Fruit fly (Drosophila melanogaster) whole organism, embryonic: ENCODE results near the gene CG15144.

Experiments used
- ATbp ChIP-seq: fragments of 200-800 bp; sonication (Bioruptor generic); optimal IDR thresholded peaks from 2 replicates; lab custom pipeline; 2017; ENCODE audit warnings: missing biosample characterization, mild to moderate bottlenecking, missing genetic modification characterization, missing genetic modification reagents
- Asciz ChIP-seq: fragments of 200-800 bp; sonication (Bioruptor generic); optimal IDR thresholded peaks from 2 replicates; lab custom pipeline; 2017; ENCODE audit warnings: missing biosample characterization, mild to moderate bottlenecking, missing genetic modification characterization, missing genetic modification reagents
- Bgb ChIP-seq: fragments of 200-800 bp; sonication (Bioruptor generic); IDR thresholded peaks from 2 replicates; pipeline ENCODE4 v1.3.6; 2022; ENCODE audit warnings: missing biosample characterization, missing genetic modification characterization; ENCODE audit not compliant: partially characterized antibody
- CG14710 ChIP-seq: fragments of 200-800 bp; sonication (Bioruptor generic); optimal IDR thresholded peaks from 3 replicates; lab custom pipeline; 2019; ENCODE audit warnings: missing biosample characterization, mild to moderate bottlenecking, missing genetic modification characterization, moderate library complexity
- CG15269 ChIP-seq: fragments of 200-800 bp; sonication (Bioruptor generic); optimal IDR thresholded peaks from 2 replicates; lab custom pipeline; 2018; ENCODE audit warnings: missing biosample characterization, mild to moderate bottlenecking, missing genetic modification characterization, moderate library complexity
- CG1602 ChIP-seq: fragments of 200-800 bp; sonication (Bioruptor generic); optimal IDR thresholded peaks from 3 replicates; lab custom pipeline; 2016; ENCODE audit warnings: missing biosample characterization, missing genetic modification characterization
- CG1603 ChIP-seq: fragments of 200-800 bp; sonication (Bioruptor generic); optimal IDR thresholded peaks from 2 replicates; lab custom pipeline; 2019; ENCODE audit warnings: missing biosample characterization, mild to moderate bottlenecking, missing genetic modification characterization, moderate library complexity
- CG16815 ChIP-seq: fragments of 200-800 bp; sonication (Bioruptor generic); optimal IDR thresholded peaks from 3 replicates; lab custom pipeline; 2017; ENCODE audit warnings: missing biosample characterization, mild to moderate bottlenecking, missing genetic modification characterization
- CG18262 ChIP-seq: fragments of 200-800 bp; optimal IDR thresholded peaks from 3 replicates; lab custom pipeline; 2019; ENCODE audit warnings: missing biosample characterization, mild to moderate bottlenecking, missing genetic modification characterization, moderate library complexity
- CG2889 ChIP-seq: fragments of 200-800 bp; sonication (Bioruptor generic); IDR thresholded peaks from 3 replicates; pipeline ENCODE4 v1.3.6; 2022; ENCODE audit warnings: missing biosample characterization, missing genetic modification characterization
- CG31441 ChIP-seq: fragments of 200-800 bp; sonication (Bioruptor generic); IDR thresholded peaks from 2 replicates; pipeline ENCODE4 v1.3.6; 2022; ENCODE audit warnings: missing biosample characterization, missing genetic modification characterization
- CG3163 ChIP-seq: fragments of 200-800 bp; sonication (Bioruptor generic); optimal IDR thresholded peaks from 3 replicates; lab custom pipeline; 2016; ENCODE audit warnings: missing biosample characterization, missing genetic modification characterization
- CG3407 ChIP-seq: fragments of 200-800 bp; sonication (Bioruptor generic); optimal IDR thresholded peaks from 2 replicates; lab custom pipeline; 2018; ENCODE audit warnings: missing biosample characterization, mild to moderate bottlenecking, missing genetic modification characterization
- CG4707 ChIP-seq: fragments of 200-800 bp; sonication (Bioruptor generic); optimal IDR thresholded peaks from 2 replicates; lab custom pipeline; 2018; ENCODE audit warnings: missing biosample characterization, mild to moderate bottlenecking, missing genetic modification characterization, moderate library complexity
- CG5245 ChIP-seq: fragments of 200-800 bp; sonication (Bioruptor generic); optimal IDR thresholded peaks from 3 replicates; lab custom pipeline; 2016; ENCODE audit warnings: missing biosample characterization, missing genetic modification characterization
- CG6791 ChIP-seq: fragments of 200-800 bp; sonication (Bioruptor generic); IDR thresholded peaks from 3 replicates; pipeline ENCODE4 v1.3.6; 2022; ENCODE audit warnings: missing biosample characterization, missing genetic modification characterization; ENCODE audit not compliant: partially characterized antibody
- CG8359 ChIP-seq: fragments of 200-800 bp; sonication (Bioruptor generic); optimal IDR thresholded peaks from 2 replicates; lab custom pipeline; 2017; ENCODE audit warnings: missing biosample characterization, mild to moderate bottlenecking, missing genetic modification characterization, borderline replicate concordance
- CG9932 ChIP-seq: fragments of 200-800 bp; sonication (Bioruptor generic); IDR thresholded peaks from 2 replicates; pipeline ENCODE4 v1.3.6; 2022; ENCODE audit warnings: missing biosample characterization, missing genetic modification characterization
- D19B ChIP-seq: fragments of 200-800 bp; sonication (Bioruptor generic); optimal IDR thresholded peaks from 2 replicates; lab custom pipeline; 2017; ENCODE audit warnings: missing biosample characterization, mild to moderate bottlenecking, missing genetic modification characterization
- Dp ChIP-seq: fragments of 200-800 bp; sonication (Bioruptor generic); optimal IDR thresholded peaks from 2 replicates; lab custom pipeline; 2018; ENCODE audit warnings: missing biosample characterization, mild to moderate bottlenecking, missing genetic modification characterization, moderate library complexity
- Ets65A ChIP-seq: fragments of 200-800 bp; sonication (Bioruptor generic); peaks from one replicate; lab custom pipeline; 2016; ENCODE audit warnings: missing biosample characterization, missing genetic modification characterization
- GATAe ChIP-seq: fragments of 200-800 bp; sonication (Bioruptor generic); conservative IDR thresholded peaks from 2 replicates; pipeline ENCODE4 v1.3.6; 2022; ENCODE audit warnings: missing biosample characterization, missing genetic modification characterization
- H2.0 ChIP-seq: fragments of 200-800 bp; sonication (Bioruptor generic); IDR thresholded peaks from 2 replicates; pipeline ENCODE4 v1.3.6; 2022; ENCODE audit warnings: missing biosample characterization, missing genetic modification characterization
- Kr ChIP-seq: fragments of 200-800 bp; sonication (Bioruptor generic); optimal IDR thresholded peaks from 2 replicates; lab custom pipeline; 2017; ENCODE audit warnings: missing biosample characterization, mild to moderate bottlenecking, missing genetic modification characterization
- Mrtf ChIP-seq: fragments of 200-800 bp; sonication (Bioruptor generic); IDR thresholded peaks from 3 replicates; pipeline ENCODE4 v1.3.6; 2022; ENCODE audit warnings: missing biosample characterization, missing genetic modification characterization
- Nf-YC ChIP-seq: fragments of 200-800 bp; optimal IDR thresholded peaks from 3 replicates; lab custom pipeline; 2019; ENCODE audit warnings: missing biosample characterization, mild to moderate bottlenecking, missing genetic modification characterization, moderate library complexity
- Pdp1 ChIP-seq, 2 experiments: fragments of 200-800 bp; sonication (Bioruptor generic); optimal IDR thresholded peaks; 3 replicates each; lab custom pipeline; 2016; ENCODE audit warnings: missing biosample characterization in 2 of 2, missing genetic modification characterization in 2 of 2, mild to moderate bottlenecking in 1 of 2, moderate library complexity in 1 of 2
- Ssrp ChIP-seq: fragments of 200-800 bp; sonication (Bioruptor generic); optimal IDR thresholded peaks from 2 replicates; lab custom pipeline; 2018; ENCODE audit warnings: missing biosample characterization, mild to moderate bottlenecking, missing genetic modification characterization, moderate library complexity
- Xbp1 ChIP-seq: fragments of 200-800 bp; sonication (Bioruptor generic); optimal IDR thresholded peaks from 3 replicates; lab custom pipeline; 2016; ENCODE audit warnings: missing biosample characterization, mild to moderate bottlenecking, missing genetic modification characterization
- ase ChIP-seq: fragments of 200-800 bp; sonication (Bioruptor generic); IDR thresholded peaks from 3 replicates; pipeline ENCODE4 v1.3.6; 2022; ENCODE audit warnings: missing biosample characterization, missing genetic modification characterization
- ash1 ChIP-seq: fragments of 200-800 bp; sonication (Bioruptor generic); optimal IDR thresholded peaks from 2 replicates; lab custom pipeline; 2018; ENCODE audit warnings: missing biosample characterization, mild to moderate bottlenecking, missing genetic modification characterization
- az2 ChIP-seq: fragments of 200-800 bp; sonication (Bioruptor generic); optimal IDR thresholded peaks from 3 replicates; lab custom pipeline; 2016; ENCODE audit warnings: missing biosample characterization, missing genetic modification characterization
- chinmo ChIP-seq: fragments of 200-800 bp; sonication (Bioruptor generic); IDR thresholded peaks from 4 replicates; pipeline ENCODE4 v1.3.6; 2022; ENCODE audit warnings: missing biosample characterization, missing genetic modification characterization; ENCODE audit not compliant: partially characterized antibody
- ci ChIP-seq: fragments of 200-800 bp; sonication (Bioruptor generic); IDR thresholded peaks from 3 replicates; pipeline ENCODE4 v1.3.6; 2022; ENCODE audit warnings: missing biosample characterization, missing genetic modification characterization
- dpn ChIP-seq, 2 experiments: fragments of 200-800 bp; sonication (Bioruptor generic); optimal IDR thresholded peaks; 3 replicates each; lab custom pipeline; 2016; ENCODE audit warnings: missing biosample characterization in 2 of 2, missing genetic modification characterization in 2 of 2
- ems ChIP-seq: fragments of 200-800 bp; sonication (Bioruptor generic); optimal IDR thresholded peaks from 3 replicates; lab custom pipeline; 2016; ENCODE audit warnings: missing biosample characterization, missing genetic modification characterization
- ewg ChIP-seq: fragments of 200-800 bp; sonication (Bioruptor generic); optimal IDR thresholded peaks from 3 replicates; lab custom pipeline; 2017; ENCODE audit warnings: mild to moderate bottlenecking, missing biosample characterization, missing genetic modification reagents, missing genetic modification characterization
- ftz-f1 ChIP-seq: fragments of 200-800 bp; sonication (Bioruptor generic); optimal IDR thresholded peaks from 2 replicates; lab custom pipeline; 2016; ENCODE audit warnings: missing biosample characterization, missing genetic modification characterization
- gem ChIP-seq: fragments of 200-800 bp; sonication (Bioruptor generic); optimal IDR thresholded peaks from 2 replicates; lab custom pipeline; 2019; ENCODE audit warnings: missing biosample characterization, mild to moderate bottlenecking, missing genetic modification characterization, moderate library complexity
- gro ChIP-seq: fragments of 200-800 bp; sonication (Bioruptor generic); optimal IDR thresholded peaks from 2 replicates; lab custom pipeline; 2016; ENCODE audit warnings: missing biosample characterization, missing genetic modification characterization
- hb ChIP-seq: fragments of 200-800 bp; sonication (Bioruptor generic); IDR thresholded peaks from 3 replicates; pipeline ENCODE4 v1.3.6; 2022; ENCODE audit warnings: missing biosample characterization, missing genetic modification characterization; ENCODE audit not compliant: partially characterized antibody
- mirr ChIP-seq: fragments of 200-800 bp; sonication (Bioruptor generic); optimal IDR thresholded peaks from 3 replicates; lab custom pipeline; 2018; ENCODE audit warnings: missing biosample characterization, mild to moderate bottlenecking, missing genetic modification characterization
- run ChIP-seq: fragments of 200-800 bp; sonication (Bioruptor generic); optimal IDR thresholded peaks from 3 replicates; lab custom pipeline; 2018; ENCODE audit warnings: missing biosample characterization, mild to moderate bottlenecking, missing genetic modification characterization
- scrt ChIP-seq: fragments of 200-800 bp; sonication (Bioruptor generic); optimal IDR thresholded peaks from 2 replicates; lab custom pipeline; 2018; ENCODE audit warnings: missing biosample characterization, mild to moderate bottlenecking, missing genetic modification characterization, moderate library complexity
- sna ChIP-seq: fragments of 200-800 bp; sonication (Bioruptor generic); IDR thresholded peaks from 2 replicates; pipeline ENCODE4 v1.3.6; 2022; ENCODE audit warnings: missing biosample characterization, missing genetic modification characterization; ENCODE audit not compliant: partially characterized antibody
- sug ChIP-seq: fragments of 200-800 bp; optimal IDR thresholded peaks from 2 replicates; lab custom pipeline; 2019; ENCODE audit warnings: missing biosample characterization, mild to moderate bottlenecking, missing genetic modification characterization, moderate library complexity
- toy ChIP-seq: fragments of 200-800 bp; sonication (Bioruptor generic); IDR thresholded peaks from 2 replicates; pipeline ENCODE4 v1.3.6; 2022; ENCODE audit warnings: missing biosample characterization, missing genetic modification characterization
- z ChIP-seq: fragments of 200-800 bp; sonication (Bioruptor generic); IDR thresholded peaks from 3 replicates; pipeline ENCODE4 v1.3.6; 2022; ENCODE audit warnings: missing biosample characterization, missing genetic modification characterization

CG15144 gene

dm6 chr2L:17560125-17561019 lies 31.4 kb upstream of the CG15144 start:
- TF ChIP-seq z (GFP tag; lab: Robert Waterston, UW) (peak; percentile 92), dpn (GFP tag; optimal IDR thresholded peaks at IDR 0.05; lab: Kevin White, UChicago) (no peak), CG16815 (GFP tag; lab: Kevin White, UChicago) (no peak), ci (GFP tag; lab: Robert Waterston, UW) (peak; percentile 34; the same call in 1 of the 3 replicates), Bgb (GFP tag; lab: Robert Waterston, UW) (no peak), Kr (GFP tag; lab: Kevin White, UChicago) (no peak), sna (GFP tag; lab: Robert Waterston, UW) (no peak), GATAe (GFP tag; lab: Robert Waterston, UW) (no peak), CG2889 (GFP tag; lab: Robert Waterston, UW) (no peak), az2 (GFP tag; lab: Kevin White, UChicago) (no peak), CG5245 (GFP tag; lab: Kevin White, UChicago) (no peak), CG15269 (tag; lab: Kevin White, UChicago) (no peak), mirr (GFP tag; lab: Kevin White, UChicago) (peak; percentile 34), Ssrp (tag; lab: Kevin White, UChicago) (no peak), CG4707 (GFP tag; lab: Kevin White, UChicago) (no peak), CG6791 (GFP tag; lab: Robert Waterston, UW) (no peak), gem (tag; lab: Kevin White, UChicago) (no peak), ems (GFP tag; lab: Kevin White, UChicago) (no peak), run (tag; lab: Kevin White, UChicago) (no peak), ase (no peak), Pdp1 (GFP tag; optimal IDR thresholded peaks at IDR 0.05; lab: Kevin White, UChicago) (no peak), H2.0 (GFP tag; lab: Robert Waterston, UW) (no peak), CG1603 (no peak), toy (GFP tag; lab: Robert Waterston, UW) (no peak), ash1 (GFP tag; lab: Kevin White, UChicago) (no peak), CG9932 (GFP tag; lab: Robert Waterston, UW) (no peak), CG1602 (no peak), CG3407 (GFP tag; lab: Kevin White, UChicago) (no peak), ewg (GFP tag; lab: Kevin White, UChicago) (peak; percentile 7), CG18262 (tag; lab: Kevin White, UChicago) (no peak), CG31441 (GFP tag; lab: Robert Waterston, UW) (no peak), scrt (peak; percentile 95), chinmo (GFP tag; lab: Robert Waterston, UW) (0 out of 4 replicates have a peak, but pooled peaks have one; percentile 52), gro (GFP tag; lab: Kevin White, UChicago) (no peak), Xbp1 (GFP tag; lab: Kevin White, UChicago) (no peak), Mrtf (no peak), CG3163 (GFP tag; lab: Kevin White, UChicago) (no peak), CG8359 (no peak), Dp (GFP tag; lab: Kevin White, UChicago) (no peak), Asciz (GFP tag; lab: Kevin White, UChicago) (no peak), Ets65A (GFP tag; lab: Kevin White, UChicago) (peak; percentile 36), CG14710 (tag; lab: Kevin White, UChicago) (peak; percentile 47), ATbp (GFP tag; lab: Kevin White, UChicago) (no peak), sug (tag; lab: Kevin White, UChicago) (no peak), D19B (GFP tag; lab: Kevin White, UChicago) (no peak), hb (GFP tag; lab: Robert Waterston, UW) (no peak), ftz-f1 (GFP tag; lab: Kevin White, UChicago) (no peak), Nf-YC (no peak)
